Worm (Caenorhabditis elegans) whole organism, L3 larva: ENCODE data around the gene F15D4.5.

Experiments used
- egl-27 ChIP-seq: sonication (generic microtip); optimal IDR thresholded peaks from 4 replicates; lab custom pipeline; 2017; ENCODE audit warnings: missing biosample characterization, missing genetic modification reagents, missing genetic modification characterization
- elt-1 ChIP-seq: fragments of 150-350 bp; optimal IDR thresholded peaks from 2 replicates; lab custom pipeline; 2014; ENCODE audit warnings: missing biosample characterization, missing genetic modification characterization
- fos-1 ChIP-seq: fragments of 150-350 bp; optimal IDR thresholded peaks from 2 replicates; lab custom pipeline; 2014; ENCODE audit warnings: missing biosample characterization, missing genetic modification characterization
- mdl-1 ChIP-seq: fragments of 150-350 bp; optimal IDR thresholded peaks from 2 replicates; lab custom pipeline; 2014; ENCODE audit warnings: missing biosample characterization, missing genetic modification characterization
- nhr-11 ChIP-seq: fragments of 150-350 bp; optimal IDR thresholded peaks from 2 replicates; lab custom pipeline; 2014; ENCODE audit warnings: missing biosample characterization, missing genetic modification characterization
- nhr-25 ChIP-seq: sonication (generic microtip); optimal IDR thresholded peaks from 2 replicates; lab custom pipeline; 2017; ENCODE audit warnings: missing biosample characterization, missing genetic modification characterization
- nhr-77 ChIP-seq: fragments of 150-350 bp; optimal IDR thresholded peaks from 2 replicates; lab custom pipeline; 2014; ENCODE audit warnings: missing biosample characterization, missing genetic modification characterization
- pqm-1 ChIP-seq: fragments of 150-350 bp; optimal IDR thresholded peaks from 2 replicates; lab custom pipeline; 2017; ENCODE audit warnings: missing biosample characterization, missing genetic modification characterization, inconsistent platforms
- tbx-2 ChIP-seq: sonication (generic microtip); optimal IDR thresholded peaks from 2 replicates; lab custom pipeline; 2016; ENCODE audit warnings: mild to moderate bottlenecking, missing genetic modification characterization, missing compliant biosample characterization
- unc-62 ChIP-seq: fragments of 150-350 bp; sonication (generic microtip); optimal IDR thresholded peaks from 4 replicates; lab custom pipeline; 2014; ENCODE audit warnings: missing biosample characterization, missing genetic modification reagents, missing genetic modification characterization
- ztf-4 ChIP-seq: fragments of 150-350 bp; optimal IDR thresholded peaks from 2 replicates; lab custom pipeline; 2014; ENCODE audit warnings: missing biosample characterization, missing genetic modification characterization

ce11 chrII:13285729-13286128 lies 40.6 kb downstream of the F15D4.5 start, which contains the start of gene ztf-22:
- TF ChIP-seq unc-62 (GFP tag; lab: Kevin White, UChicago) = no peak
- no peak for TF ChIP-seq nhr-11 (tag; lab: Kevin White, UChicago)
- TF ChIP-seq mdl-1 (tag; lab: Kevin White, UChicago) = no peak
- no peak for TF ChIP-seq elt-1 (tag; lab: Kevin White, UChicago)
- TF ChIP-seq pqm-1 = no peak
- no peak for TF ChIP-seq ztf-4 (tag; lab: Kevin White, UChicago)
- TF ChIP-seq egl-27 (tag; lab: Kevin White, UChicago) = no peak
- TF ChIP-seq tbx-2 (tag; lab: Kevin White, UChicago) = no peak
- no peak for TF ChIP-seq nhr-25 (tag; lab: Kevin White, UChicago)
- TF ChIP-seq nhr-77 (tag; lab: Kevin White, UChicago) = no peak
- TF ChIP-seq fos-1 = no peak
